Fruit fly (Drosophila melanogaster): ENCODE data around the gene Ugt303A1.
A peak's percentile ranks its signal among the peaks of the same experiment; 100 is the strongest.

The Ugt303A1 gene

DNA sequence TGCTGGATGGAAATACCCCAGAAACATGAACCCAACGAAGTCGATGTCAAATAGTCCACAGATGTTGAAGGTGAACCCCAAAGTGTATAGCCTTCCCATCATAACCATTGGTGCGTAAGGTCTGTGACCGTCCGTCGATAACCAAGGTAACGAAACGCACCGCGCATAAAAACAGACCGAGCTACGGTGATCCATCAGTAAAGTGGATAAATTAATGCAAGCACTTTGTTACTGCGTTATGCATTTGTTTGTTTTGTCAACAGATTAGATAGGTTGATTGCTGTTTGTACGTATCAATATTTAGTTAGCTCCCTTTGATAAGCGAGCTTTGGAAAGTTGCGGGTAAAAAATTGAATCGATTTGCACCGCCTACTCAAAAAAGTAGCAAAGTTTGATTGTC is 3.0 kb downstream of the Ugt303A1 start:
- no peak for TF ChIP-seq noc (tag; optimal IDR thresholded peaks at IDR 0.05)

DNA sequence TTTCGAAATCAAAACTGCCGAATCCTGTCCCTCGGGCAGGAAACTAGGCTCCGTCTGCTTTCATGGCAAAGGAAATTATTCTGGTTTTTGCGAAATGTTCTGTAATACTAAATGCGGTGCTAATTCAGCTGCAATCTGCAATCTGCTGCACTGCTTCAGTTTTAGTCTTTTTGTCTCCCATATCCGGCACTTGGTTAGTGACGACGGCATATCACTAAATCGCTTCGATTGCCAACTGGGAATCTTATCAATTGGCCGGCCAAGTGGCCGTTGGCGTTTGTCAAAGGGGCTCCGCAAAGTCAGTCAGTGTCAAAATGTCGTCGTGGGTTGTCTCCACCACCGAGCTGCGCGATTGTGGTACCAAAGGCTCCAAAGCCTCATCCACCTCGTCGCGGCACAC is 20.5 kb downstream of the Ugt303A1 start, which contains the start of gene CG18577:
Gene CG18577 (plus strand): TSS at position 301 of the 400 bp plus-strand sequence.
- no peak for TF ChIP-seq noc (tag; optimal IDR thresholded peaks at IDR 0.05)

DNA sequence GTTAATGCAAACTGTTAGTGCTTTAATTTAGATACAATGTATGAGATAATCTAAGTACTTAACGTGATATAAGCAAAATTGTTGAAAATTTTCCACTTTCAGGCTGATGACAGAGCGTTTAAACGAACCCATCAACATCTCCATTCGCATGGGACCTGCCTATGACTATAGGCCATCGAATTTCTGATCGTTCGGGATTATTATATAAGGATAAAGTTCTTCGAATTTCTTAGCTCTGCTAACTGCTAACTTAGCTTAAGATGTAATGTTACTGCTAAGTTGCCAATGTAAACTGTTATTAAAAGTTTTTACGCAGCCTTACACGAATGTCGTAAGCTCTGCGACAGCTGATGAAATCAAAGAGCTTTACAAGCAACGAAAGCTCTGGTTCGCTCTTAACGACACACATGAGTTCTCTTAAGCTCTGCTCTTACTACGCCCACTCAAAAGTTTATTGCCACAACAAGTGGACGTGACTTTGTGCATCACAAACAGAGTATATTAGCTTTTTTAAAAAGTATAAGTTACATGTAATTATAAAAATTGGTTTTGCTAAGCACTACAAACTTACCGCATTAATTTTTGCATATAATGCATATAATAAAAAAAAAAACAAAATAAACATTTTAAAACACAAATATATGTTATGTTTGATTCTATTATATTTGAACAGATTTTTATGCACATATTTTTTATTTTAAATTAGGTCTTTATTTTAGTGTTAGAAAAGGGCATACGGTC is 21.5 kb downstream of the Ugt303A1 start:
- peak; percentile 98 for TF ChIP-seq noc (tag; optimal IDR thresholded peaks at IDR 0.05)

DNA sequence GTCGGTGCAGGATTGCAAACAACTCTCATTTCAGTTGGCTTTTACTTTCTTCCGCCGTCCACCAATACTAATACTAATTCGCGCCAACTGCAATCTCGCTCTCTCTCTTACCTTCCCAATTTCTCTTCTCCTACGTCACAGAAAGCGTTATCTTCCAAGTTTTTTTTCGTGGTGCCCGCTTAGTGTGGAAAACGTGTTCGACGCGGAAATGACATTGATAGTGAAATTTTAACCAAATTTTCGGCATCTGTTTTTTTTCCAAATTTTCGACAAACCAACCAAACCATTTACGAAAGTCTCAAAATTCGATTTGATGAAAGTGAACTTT is 22.0 kb downstream of the Ugt303A1 start, which contains the start of gene cu:
Gene cu (plus strand): TSS at position 204 of the 328 bp plus-strand sequence.
- no peak for TF ChIP-seq noc (tag; optimal IDR thresholded peaks at IDR 0.05)

DNA sequence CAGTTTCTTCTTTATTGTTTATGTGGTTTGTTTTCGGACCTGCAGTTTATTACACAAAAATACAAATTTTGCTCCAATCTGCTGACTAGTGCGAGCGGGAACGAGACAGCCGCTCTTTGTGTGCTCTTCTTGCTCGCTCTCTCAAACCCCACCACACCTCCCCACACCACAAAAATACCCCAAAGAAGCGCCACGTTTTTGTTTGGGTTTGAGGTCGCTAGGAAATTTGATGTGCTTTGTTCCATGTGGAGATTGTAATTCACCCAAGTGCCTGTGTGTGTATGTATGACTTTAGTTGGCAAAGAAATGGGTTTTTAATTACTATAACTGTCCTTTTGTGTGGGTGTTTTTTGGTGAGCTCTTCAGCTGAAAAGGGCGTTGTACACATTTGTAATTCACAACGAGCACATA is 22.7 kb downstream of the Ugt303A1 start:
- TF ChIP-seq noc (tag; optimal IDR thresholded peaks at IDR 0.05): peak; percentile 34

DNA sequence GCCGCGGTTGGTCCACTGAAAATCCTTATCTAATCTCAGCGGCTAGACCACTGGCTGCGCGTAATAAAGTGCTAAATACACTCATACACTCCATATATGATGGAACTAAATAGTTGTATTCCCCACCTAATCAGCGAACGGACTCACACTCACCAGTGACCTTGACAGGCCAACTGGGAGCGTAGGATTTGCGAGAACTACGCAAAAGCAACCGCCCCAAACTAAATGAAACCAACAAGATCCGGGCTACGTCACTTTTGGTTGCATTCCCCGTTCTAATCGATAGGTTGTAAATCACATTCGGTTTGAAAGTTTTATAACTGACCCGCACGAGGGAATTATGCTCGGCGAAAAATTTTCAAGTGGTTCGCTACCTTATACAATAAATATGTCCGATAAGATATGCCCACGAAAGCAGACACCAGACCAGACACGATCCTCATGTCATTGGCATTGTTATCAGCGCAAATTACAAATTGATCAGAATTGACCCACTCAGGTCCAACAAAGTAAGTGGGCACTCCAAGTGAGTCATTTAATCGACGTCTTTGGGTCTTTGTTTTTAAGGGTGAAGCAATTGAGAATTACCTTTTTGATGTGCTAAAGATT is 24.0 kb downstream of the Ugt303A1 start:
- TF ChIP-seq noc (tag; optimal IDR thresholded peaks at IDR 0.05): peak; percentile 71

DNA sequence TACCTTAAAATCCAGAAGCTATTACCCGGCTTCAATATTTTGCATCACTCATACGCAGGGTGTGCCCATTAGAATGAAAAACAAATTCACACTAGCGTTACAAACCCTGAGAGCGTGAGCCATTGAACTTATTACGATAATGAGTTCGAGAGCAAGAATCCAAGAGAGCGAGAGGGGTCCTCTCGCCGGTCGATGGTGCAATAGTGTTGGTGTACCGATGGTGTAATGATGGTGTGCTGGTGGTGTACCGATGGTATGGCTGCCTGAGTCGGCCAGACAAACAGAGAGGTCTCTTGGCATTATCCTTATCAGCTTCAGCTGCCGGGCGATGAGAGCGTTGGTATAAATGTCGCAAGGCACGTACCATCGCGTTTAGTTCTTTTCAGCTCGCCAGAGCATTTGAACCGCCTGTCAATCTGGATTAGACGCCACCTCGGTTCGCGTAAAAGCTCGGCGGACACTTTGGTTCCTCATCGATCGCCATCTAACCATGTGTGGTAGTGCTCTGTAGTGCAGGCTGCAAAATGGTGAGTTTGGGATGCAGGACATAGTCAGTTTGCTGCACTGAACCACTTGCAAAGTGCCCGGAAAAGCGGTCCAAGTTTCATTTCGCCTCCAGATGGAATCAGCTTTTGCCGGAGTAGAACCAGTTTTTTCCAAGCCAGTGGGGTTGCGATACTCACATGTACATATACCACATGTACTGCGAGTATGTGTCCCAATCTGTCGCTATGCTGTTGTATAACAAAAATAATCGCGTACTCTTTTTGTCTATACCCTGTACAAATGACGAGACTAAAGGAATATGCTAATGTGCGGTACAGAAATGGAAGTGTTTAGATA is 24.9 kb downstream of the Ugt303A1 start:
- no peak for TF ChIP-seq noc (tag; optimal IDR thresholded peaks at IDR 0.05)

DNA sequence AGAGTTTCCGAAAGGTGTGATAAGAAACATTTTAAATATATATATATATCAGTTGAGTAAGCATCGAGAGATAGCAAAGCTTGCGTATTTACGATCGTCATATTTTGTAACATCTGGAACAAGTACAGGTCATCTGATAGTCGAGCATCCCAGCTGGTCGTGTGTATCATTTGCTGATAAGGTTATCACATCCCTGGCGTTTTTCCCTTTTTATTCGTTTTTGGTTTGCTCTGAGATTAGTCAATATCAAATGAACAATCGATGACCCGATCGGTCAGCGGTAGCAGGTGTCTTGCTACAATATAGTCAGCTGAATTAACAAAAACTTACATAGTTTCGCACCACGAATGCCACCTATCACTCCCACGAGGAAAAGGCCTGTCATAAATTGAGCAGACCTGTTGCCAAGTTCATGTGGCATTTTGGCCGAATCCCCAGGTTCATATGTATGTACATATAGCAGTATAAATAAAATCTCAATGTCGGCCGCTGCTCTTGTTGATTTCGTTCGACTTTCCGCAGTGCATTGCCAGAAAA is 25.6 kb downstream of the Ugt303A1 start:
- TF ChIP-seq noc (tag; optimal IDR thresholded peaks at IDR 0.05): peak; percentile 94

DNA sequence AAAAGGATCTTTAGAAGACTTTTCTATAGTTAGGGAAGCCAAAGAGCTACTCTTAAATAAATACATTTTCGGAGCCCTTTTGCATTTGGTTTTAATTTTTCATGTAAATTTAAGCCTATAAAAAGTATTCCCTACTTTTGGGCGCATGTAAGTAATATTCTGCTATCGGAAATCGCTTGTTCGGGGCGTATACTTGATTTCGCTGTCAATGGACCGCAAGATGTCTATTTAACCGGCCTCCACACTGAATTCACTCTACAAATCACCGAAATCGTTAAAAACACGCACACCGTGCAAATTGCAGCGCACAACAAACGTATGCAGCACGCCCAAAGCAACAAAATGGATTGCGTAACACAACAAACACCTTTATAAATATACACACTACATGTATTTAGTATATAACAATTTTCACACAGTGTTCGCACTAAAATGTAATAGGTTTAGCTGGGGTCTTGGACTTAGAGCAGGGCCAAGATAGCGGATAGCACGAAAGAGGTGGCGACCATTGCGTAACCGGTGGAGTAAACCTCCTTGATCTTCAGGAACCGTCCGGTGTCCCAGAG is 33.5 kb downstream of the Ugt303A1 start:
- TF ChIP-seq noc (tag; optimal IDR thresholded peaks at IDR 0.05): no peak

DNA sequence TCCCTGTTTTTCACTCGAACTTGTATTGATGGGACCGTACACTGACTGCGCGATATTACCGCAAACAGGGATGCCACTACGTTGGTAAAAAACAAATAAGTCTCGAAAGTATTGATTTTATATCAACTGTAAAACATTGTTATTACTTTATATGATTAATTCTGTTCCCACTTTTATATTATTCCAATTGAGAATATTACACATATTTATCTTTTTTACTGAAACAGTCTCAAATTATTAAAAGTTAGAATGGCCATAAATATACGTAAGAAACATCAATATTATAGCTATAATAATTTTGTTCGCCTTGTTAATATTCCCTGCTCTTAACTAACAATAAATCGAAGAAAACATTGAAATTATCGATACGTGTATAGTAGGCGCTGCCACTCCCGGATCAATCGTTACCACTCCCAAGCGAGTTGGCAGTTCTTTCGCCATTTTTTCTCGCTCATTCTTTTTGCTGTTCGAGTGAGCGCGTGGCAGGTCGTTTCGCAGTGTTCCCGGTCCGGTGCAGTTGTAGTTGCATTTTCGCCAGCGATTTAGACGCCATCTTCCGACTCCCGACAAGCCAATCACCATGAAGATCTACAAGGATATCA is 34.6 kb downstream of the Ugt303A1 start, which contains the start of the genes SdhC and Tctp:
Gene SdhC (minus strand): TSS at position 49 of the 602 bp plus-strand sequence.
Gene Tctp (plus strand): TSS at position 447 of the 602 bp plus-strand sequence.
- TF ChIP-seq noc (tag; optimal IDR thresholded peaks at IDR 0.05): peak; percentile 63

DNA sequence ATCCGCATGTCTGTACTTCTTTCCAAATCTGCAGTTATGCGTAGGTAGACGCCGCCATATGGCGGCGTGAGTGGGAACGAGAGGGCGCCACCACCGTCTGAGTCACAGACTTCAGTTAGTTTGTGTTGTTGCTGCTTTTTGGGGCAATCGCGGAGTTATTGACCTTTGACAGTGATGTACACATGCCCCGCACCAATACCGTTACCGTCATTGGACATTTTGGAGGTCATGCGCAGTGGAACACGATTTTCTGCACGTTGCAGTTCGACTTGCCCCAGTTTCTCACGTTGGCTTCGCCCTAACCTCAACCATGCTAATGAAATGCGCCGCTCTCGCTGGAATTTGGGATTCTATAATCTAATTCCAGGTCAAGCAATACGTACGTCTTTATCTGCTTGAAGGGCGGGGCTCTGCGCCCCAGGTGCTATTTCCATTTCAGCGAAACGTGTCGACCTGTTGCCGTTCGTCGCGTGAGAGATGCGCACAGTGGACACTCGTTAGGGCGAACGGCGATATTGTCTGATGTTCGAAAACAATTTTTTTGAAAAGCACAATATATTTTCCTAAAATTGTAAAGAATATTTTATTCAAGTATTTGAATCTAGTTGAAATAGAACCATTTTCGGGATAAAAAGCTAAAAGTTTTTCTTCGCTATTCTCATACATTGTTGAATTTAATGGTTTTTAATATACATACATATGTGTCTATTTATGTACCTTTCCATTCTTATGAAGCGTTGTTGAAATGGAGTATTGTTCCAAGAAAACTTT is 36.1 kb downstream of the Ugt303A1 start:
- TF ChIP-seq noc (tag; optimal IDR thresholded peaks at IDR 0.05): peak; percentile 68

DNA sequence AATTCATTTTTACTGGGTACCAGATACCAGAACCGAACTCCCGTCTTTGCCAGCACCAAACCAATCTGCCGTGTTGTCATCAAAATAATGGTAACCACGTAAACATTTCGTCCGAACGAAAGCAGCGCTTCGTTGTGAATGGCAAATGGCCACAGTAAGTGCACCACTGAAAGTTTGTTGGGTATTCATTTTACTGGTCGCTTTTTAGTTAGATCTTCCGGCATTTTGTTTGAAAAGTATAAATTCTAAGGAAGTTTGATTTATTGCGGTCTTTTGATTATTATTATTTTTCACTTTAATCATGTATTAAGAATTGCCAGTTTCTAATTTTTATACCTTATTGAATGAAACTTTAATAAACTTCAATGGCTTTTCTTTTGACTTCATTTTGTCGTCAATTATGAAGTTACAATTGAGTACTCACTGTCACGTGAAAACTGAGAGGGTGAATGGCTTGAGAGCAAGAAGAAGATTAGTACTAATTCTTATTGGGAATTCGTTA is 39.2 kb downstream of the Ugt303A1 start, which contains the start of gene ZnT86D:
Gene ZnT86D (minus strand): TSS at position 91 of the 502 bp plus-strand sequence.
- peak; percentile 85 for TF ChIP-seq noc (tag; optimal IDR thresholded peaks at IDR 0.05)

DNA sequence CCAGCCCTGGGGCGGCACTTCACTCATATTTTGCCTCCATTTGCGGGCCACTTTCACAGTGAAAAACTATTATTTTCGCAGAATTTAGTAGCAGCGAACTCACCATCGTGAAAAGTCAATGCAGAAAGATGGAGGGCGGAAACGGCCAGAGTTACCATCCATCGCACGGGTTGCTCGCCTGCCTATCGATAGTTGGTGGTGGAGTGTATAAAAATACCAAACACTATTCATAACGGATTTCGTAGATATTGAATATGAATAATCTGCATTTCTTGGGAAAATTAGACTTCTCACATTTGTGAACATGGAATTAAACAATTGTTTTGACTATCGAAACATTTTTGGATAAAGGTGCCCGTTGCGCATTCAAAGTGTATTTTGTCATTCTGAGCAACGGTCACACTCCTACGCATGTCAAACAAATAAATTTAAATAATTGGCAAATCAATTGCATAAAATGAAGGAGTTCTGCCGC is 40.9 kb downstream of the Ugt303A1 start, which contains the start of the genes RpS25 and CG4820:
Gene RpS25 (minus strand): TSS at position 132 of the 475 bp plus-strand sequence.
Gene CG4820 (plus strand): TSS at position 380 of the 475 bp plus-strand sequence.
- TF ChIP-seq noc (tag; optimal IDR thresholded peaks at IDR 0.05): peak; percentile 69

DNA sequence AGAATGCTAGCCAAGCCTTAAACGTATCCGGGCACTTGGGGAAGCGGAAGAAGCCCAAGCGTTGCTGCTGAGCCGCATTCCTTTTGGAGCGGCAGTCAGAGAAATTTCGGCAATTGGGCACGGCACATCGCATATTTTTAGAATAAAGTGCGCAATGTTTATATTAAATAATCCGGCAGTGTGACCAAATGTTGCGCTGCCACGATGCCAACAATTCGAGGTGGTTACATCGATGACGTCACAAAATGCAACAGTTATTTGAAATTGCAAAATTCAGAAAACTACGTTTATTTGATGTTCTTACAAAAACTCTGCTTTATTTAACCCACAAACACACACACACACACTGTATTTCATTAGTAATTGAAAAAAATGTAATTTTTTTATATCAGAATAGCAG is 44.6 kb downstream of the Ugt303A1 start, which contains the start of gene CG6689:
Gene CG6689 (minus strand): TSS at position 182 of the 400 bp plus-strand sequence.
- no peak for TF ChIP-seq noc (tag; optimal IDR thresholded peaks at IDR 0.05)

Data from whole organism, larva.